Fruit fly (Drosophila melanogaster): ENCODE results near the gene CG9427.

Gene CG9427

DNA sequence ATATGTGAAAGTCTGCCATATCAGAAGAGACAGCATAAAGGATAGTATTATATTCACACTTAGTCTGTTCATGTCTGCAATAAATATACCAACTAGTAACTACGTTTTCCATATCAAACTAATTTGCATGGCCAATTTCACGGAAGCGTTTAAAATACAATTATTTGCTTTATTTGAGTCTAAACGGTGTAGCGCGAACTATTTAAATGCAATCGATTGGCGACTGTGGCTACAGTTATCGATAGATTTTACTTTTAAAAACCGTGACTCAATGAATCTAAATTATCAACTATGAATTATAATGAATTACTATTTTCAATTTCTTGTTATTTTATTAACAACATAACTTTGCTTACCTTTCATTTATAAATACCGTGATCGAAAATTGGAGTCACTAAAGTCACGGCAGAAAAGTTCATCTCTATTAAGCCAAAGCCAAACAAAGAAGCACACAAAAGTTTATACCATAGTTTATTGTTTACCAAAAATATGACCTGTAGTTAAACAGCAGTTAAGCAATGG is at the start of gene CG9427, which contains the start of gene CG8319 (continued):
- TF ChIP-seq CHES-1-like (GFP tag; optimal IDR thresholded peaks at IDR 0.05) (peak; percentile 63), CG12236 (GFP tag; optimal IDR thresholded peaks at IDR 0.05) (no peak), sim (GFP tag; IDR thresholded peaks at IDR 0.05) (no peak), CG43689 (GFP tag; IDR thresholded peaks at IDR 0.05) (no peak), fd3F (GFP tag; optimal IDR thresholded peaks at IDR 0.05) (peak; percentile 47), Ptx1 (GFP tag; IDR thresholded peaks at IDR 0.05) (peak; percentile 67), C15 (GFP tag; IDR thresholded peaks at IDR 0.05) (no peak), CG17359 (tag; optimal IDR thresholded peaks at IDR 0.05) (peak; percentile 64), unc-4 (GFP tag; IDR thresholded peaks at IDR 0.05; ENCODE audit: partially characterized antibody) (peak; percentile 95), ERR (GFP tag; optimal IDR thresholded peaks at IDR 0.05) (peak; percentile 29), B-H1 (GFP tag; IDR thresholded peaks at IDR 0.05) (no peak), h (optimal IDR thresholded peaks at IDR 0.05) (no peak), CG3281 (GFP tag; optimal IDR thresholded peaks at IDR 0.05) (peak; percentile 46), dmrt11E (tag; optimal IDR thresholded peaks at IDR 0.05) (peak; percentile 56), Meics (GFP tag; optimal IDR thresholded peaks at IDR 0.05) (peak; percentile 43), Hey (tag; optimal IDR thresholded peaks at IDR 0.05) (no peak), disco-r (GFP tag; optimal IDR thresholded peaks at IDR 0.05) (no peak), Atf-2 (GFP tag; optimal IDR thresholded peaks at IDR 0.05) (peak; percentile 54), CG10366 (GFP tag; IDR thresholded peaks at IDR 0.05) (0 out of 2 replicates have a peak, but pooled peaks have one; percentile 47), sqz (GFP tag; optimal IDR thresholded peaks at IDR 0.05) (no peak), chif (GFP tag; optimal IDR thresholded peaks at IDR 0.05) (peak; percentile 40 to 63), PHDP (tag; optimal IDR thresholded peaks at IDR 0.05) (peak; percentile 77), chinmo (GFP tag; IDR thresholded peaks at IDR 0.05; ENCODE audit: partially characterized antibody) (0 out of 4 replicates have a peak, but pooled peaks have one; percentile 44), CG3163 (GFP tag; optimal IDR thresholded peaks at IDR 0.05) (peak; percentile 10), CG4854 (GFP tag; optimal IDR thresholded peaks at IDR 0.05) (peak; percentile 51), Hmx (GFP tag; optimal IDR thresholded peaks at IDR 0.05) (peak; percentile 59), Dip3 (GFP tag; optimal IDR thresholded peaks at IDR 0.05) (peak; percentile 58), org-1 (GFP tag; optimal IDR thresholded peaks at IDR 0.05) (no peak), mld (GFP tag; IDR thresholded peaks at IDR 0.05; ENCODE audit: partially characterized antibody) (0 out of 3 replicates have a peak, but pooled peaks have one; percentile 40), chn (GFP tag; optimal IDR thresholded peaks at IDR 0.05) (peak; percentile 59), CG6765 (GFP tag; optimal IDR thresholded peaks at IDR 0.05) (no peak), CG10543 (GFP tag; optimal IDR thresholded peaks at IDR 0.05) (peak; percentile 66), fd64A (GFP tag; optimal IDR thresholded peaks at IDR 0.05) (no peak), ATbp (GFP tag; optimal IDR thresholded peaks at IDR 0.05) (no peak), CG13287 (GFP tag; IDR thresholded peaks at IDR 0.05; ENCODE audit: partially characterized antibody) (peak; percentile 96), CG12942 (GFP tag; optimal IDR thresholded peaks at IDR 0.05) (peak; percentile 61), CG6791 (GFP tag; IDR thresholded peaks at IDR 0.05; ENCODE audit: partially characterized antibody) (peak; percentile 73; the same call in 2 of the 3 replicates), abd-A (tag; optimal IDR thresholded peaks at IDR 0.05) (no peak), mam (GFP tag; optimal IDR thresholded peaks at IDR 0.05) (peak; percentile 66), CG9797 (GFP tag; optimal IDR thresholded peaks at IDR 0.05) (peak; percentile 25), Pdp1 (GFP tag; optimal IDR thresholded peaks at IDR 0.05) (peak; percentile 52 to 54), CG34224 (GFP tag; IDR thresholded peaks at IDR 0.05; ENCODE audit: partially characterized antibody) (peak; percentile 92), klu (GFP tag; IDR thresholded peaks at IDR 0.05) (no peak), hth (optimal IDR thresholded peaks at IDR 0.05) (no peak), MTF-1 (GFP tag; optimal IDR thresholded peaks at IDR 0.05; ENCODE audit: borderline replicate concordance) (no peak), CG9876 (GFP tag; optimal IDR thresholded peaks at IDR 0.05) (no peak), fru (optimal IDR thresholded peaks at IDR 0.05) (no peak), CG10274 (GFP tag; optimal IDR thresholded peaks at IDR 0.05) (no peak), ara (GFP tag; IDR thresholded peaks at IDR 0.05) (peak; percentile 23; the same call in 1 of the 2 replicates), CG18599 (GFP tag; optimal IDR thresholded peaks at IDR 0.05) (peak; percentile 39), usp (GFP tag; optimal IDR thresholded peaks at IDR 0.05) (no peak)

Data from whole organism, embryonic.